Worm (Caenorhabditis elegans) whole organism, midembryonic: ENCODE results near the gene sru-44.

Experiments used
- T22C8.4 ChIP-seq: fragments of 200-800 bp; sonication (Bioruptor generic); IDR thresholded peaks from 2 replicates; pipeline ENCODE4 v1.3.6; 2022; ENCODE audit warnings: missing genetic modification characterization, missing compliant biosample characterization
- cog-1 ChIP-seq: sonication (generic microtip); optimal IDR thresholded peaks from 2 replicates; lab custom pipeline; 2016; ENCODE audit warnings: missing genetic modification characterization, missing compliant biosample characterization
- flt-1 ChIP-seq: fragments of 200-800 bp; sonication (Bioruptor generic); IDR thresholded peaks from 2 replicates; pipeline ENCODE4 v1.3.6; 2022; ENCODE audit warnings: missing genetic modification characterization, missing compliant biosample characterization
- klf-2 ChIP-seq: fragments of 200-800 bp; sonication (Bioruptor generic); conservative IDR thresholded peaks from 2 replicates; pipeline ENCODE4 v1.3.6; 2022; ENCODE audit warnings: missing genetic modification reagents, missing genetic modification characterization, missing compliant biosample characterization
- med-1 ChIP-seq: sonication (generic microtip); optimal IDR thresholded peaks from 2 replicates; lab custom pipeline; 2017; ENCODE audit warnings: missing genetic modification characterization, mild to moderate bottlenecking, missing compliant biosample characterization, antibody characterized with exemption, missing genetic modification reagents; ENCODE audit not compliant: insufficient read depth
- ref-1 ChIP-seq: fragments of 200-800 bp; sonication (Bioruptor generic); conservative IDR thresholded peaks from 2 replicates; pipeline ENCODE4 v1.3.6; 2022; ENCODE audit warnings: missing genetic modification reagents, missing genetic modification characterization, missing compliant biosample characterization
- tab-1 ChIP-seq: fragments of 200-800 bp; sonication (Bioruptor generic); IDR thresholded peaks from 2 replicates; pipeline ENCODE4 v1.3.6; 2022; ENCODE audit warnings: missing genetic modification characterization, missing compliant biosample characterization
- ztf-23 ChIP-seq: fragments of 200-800 bp; sonication (Bioruptor generic); IDR thresholded peaks from 2 replicates; pipeline ENCODE4 v1.3.6; 2022; ENCODE audit warnings: missing genetic modification reagents, missing genetic modification characterization, missing compliant biosample characterization
- ztf-29 ChIP-seq: fragments of 200-800 bp; sonication (Bioruptor generic); IDR thresholded peaks from 2 replicates; pipeline ENCODE4 v1.3.6; 2022; ENCODE audit warnings: missing genetic modification reagents, missing genetic modification characterization, missing compliant biosample characterization

The sru-44 gene

DNA sequence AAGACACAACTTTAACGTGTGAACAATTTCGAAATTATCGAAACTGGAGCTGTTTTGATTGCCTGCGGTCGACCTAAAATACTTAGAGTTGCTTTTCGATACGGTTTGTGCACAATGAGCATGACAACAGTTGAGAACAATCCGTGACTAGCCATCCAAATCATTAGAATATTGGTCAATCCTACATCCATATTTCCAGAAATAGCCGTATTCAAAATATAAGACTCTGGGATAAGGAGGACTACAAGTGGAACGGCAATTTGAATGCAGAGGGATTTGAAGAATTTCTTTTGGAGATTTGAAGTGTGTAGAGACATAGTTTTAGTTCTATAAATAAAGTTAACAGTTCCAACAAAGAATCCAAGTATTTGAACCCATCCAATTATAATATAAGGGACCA, 8.4 kb downstream of the sru-44 start:
- no peak for TF ChIP-seq T22C8.4 (GFP tag; lab: Robert Waterston, UW)
- no peak for TF ChIP-seq flt-1 (GFP tag; lab: Robert Waterston, UW)

DNA sequence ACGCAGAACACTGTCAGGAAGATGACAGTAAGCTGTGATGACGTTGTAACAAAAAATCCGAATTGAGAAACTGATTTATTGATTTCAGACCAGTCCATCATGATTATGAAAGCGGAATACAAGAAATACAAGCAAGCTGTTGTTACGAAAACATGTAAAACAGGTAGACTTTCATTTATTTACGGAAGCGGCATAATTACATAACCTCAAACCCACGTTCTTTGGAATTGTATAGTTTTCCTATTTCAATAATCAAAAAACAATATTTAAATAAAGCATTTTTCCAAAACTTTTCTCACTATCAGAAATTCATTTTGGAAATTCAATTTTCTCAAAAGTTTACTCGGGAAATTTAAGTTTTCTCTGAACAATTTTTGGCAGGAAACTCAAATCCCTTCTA, 9.0 kb downstream of the sru-44 start, which contains the start of gene str-15:
Gene str-15 (minus strand): TSS at position 101 of the 400 bp plus-strand sequence.
- TF ChIP-seq klf-2 (GFP tag; lab: Robert Waterston, UW) (no peak), ztf-29 (GFP tag; lab: Robert Waterston, UW) (no peak), cog-1 (tag; lab: Kevin White, UChicago) (no peak), tab-1 (no peak), med-1 (GFP tag; lab: Kevin White, UChicago) (no peak), ref-1 (GFP tag; lab: Robert Waterston, UW) (no peak)

DNA sequence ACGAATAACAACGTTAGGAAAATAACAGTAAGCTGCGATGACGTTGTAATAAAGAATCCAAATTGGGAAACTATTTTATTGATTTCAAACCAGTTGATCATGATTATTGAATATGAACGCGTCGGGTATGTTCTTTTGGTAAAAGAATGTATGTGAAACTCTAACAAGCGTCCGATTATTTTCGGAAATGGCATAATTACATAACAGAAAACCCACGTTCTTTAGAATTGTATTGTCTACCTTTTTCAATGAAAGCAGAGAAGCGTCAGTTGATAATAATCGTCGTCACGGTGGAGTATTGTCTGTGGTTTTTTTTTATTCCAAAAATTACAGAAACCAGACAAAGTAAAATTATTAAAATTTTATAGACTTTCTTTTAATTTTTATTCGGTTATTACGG, 12.7 kb downstream of the sru-44 start, which contains the start of gene str-14:
Gene str-14 (minus strand): TSS at position 101 of the 400 bp plus-strand sequence.
- TF ChIP-seq ref-1 (GFP tag; lab: Robert Waterston, UW): no peak
- TF ChIP-seq T22C8.4 (GFP tag; lab: Robert Waterston, UW): no peak
- no peak for TF ChIP-seq klf-2 (GFP tag; lab: Robert Waterston, UW)
- TF ChIP-seq ztf-29 (GFP tag; lab: Robert Waterston, UW): no peak
- TF ChIP-seq ztf-23: no peak
- no peak for TF ChIP-seq flt-1 (GFP tag; lab: Robert Waterston, UW)
- no peak for TF ChIP-seq cog-1 (tag; lab: Kevin White, UChicago)
- no peak for TF ChIP-seq tab-1
- TF ChIP-seq med-1 (GFP tag; lab: Kevin White, UChicago): no peak

DNA sequence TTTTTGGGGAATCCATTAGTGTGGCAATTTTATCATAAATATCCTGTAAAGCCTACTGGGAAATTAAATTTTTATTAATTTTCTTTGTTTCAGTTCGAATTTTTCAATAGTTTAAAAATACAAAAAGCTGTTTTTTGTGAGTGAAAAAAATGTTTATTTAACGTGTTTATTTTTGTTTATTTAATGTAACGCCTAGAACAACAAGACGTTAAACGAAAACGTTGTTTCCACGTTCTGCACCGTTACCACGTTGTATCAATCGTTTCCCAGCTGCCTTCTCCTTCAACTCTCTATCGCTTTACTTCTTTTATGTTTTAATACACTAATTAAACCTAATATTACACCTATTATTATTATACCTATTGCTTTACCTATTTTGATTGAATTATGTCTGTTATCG, 20.0 kb downstream of the sru-44 start, which contains the start of gene T08G3.13:
Gene T08G3.13 (plus strand): TSS at position 301 of the 400 bp plus-strand sequence.
- TF ChIP-seq klf-2 (GFP tag; lab: Robert Waterston, UW) (no peak), ztf-29 (GFP tag; lab: Robert Waterston, UW) (no peak), flt-1 (GFP tag; lab: Robert Waterston, UW) (no peak), ztf-23 (no peak), ref-1 (GFP tag; lab: Robert Waterston, UW) (no peak), cog-1 (tag; lab: Kevin White, UChicago) (no peak), med-1 (GFP tag; lab: Kevin White, UChicago) (no peak), tab-1 (no peak), T22C8.4 (GFP tag; lab: Robert Waterston, UW) (no peak)

DNA sequence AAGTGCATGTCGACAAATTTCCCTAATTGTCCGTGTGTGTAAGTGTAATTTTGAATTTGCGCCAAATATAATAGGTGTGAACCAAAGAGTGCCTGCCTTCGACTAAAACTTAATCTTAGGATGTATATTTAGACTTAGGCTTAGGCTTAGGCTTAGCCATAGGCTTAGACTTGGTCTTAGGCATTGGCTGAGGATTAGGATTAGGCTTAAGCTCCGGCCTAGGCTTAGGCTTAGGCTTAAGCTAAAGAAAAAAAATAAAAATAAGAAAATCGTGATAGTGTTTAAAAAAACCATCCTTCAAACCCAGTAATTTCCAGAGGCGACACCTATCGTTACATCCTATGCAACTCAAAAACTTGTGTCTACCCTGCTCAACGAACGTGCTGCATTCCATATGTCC, 21.5 kb downstream of the sru-44 start:
- TF ChIP-seq klf-2 (GFP tag; lab: Robert Waterston, UW) (no peak), ztf-23 (no peak), ztf-29 (GFP tag; lab: Robert Waterston, UW) (no peak), T22C8.4 (GFP tag; lab: Robert Waterston, UW) (no peak), ref-1 (GFP tag; lab: Robert Waterston, UW) (no peak), med-1 (GFP tag; lab: Kevin White, UChicago) (no peak), tab-1 (no peak), cog-1 (tag; lab: Kevin White, UChicago) (no peak), flt-1 (GFP tag; lab: Robert Waterston, UW) (no peak)

DNA sequence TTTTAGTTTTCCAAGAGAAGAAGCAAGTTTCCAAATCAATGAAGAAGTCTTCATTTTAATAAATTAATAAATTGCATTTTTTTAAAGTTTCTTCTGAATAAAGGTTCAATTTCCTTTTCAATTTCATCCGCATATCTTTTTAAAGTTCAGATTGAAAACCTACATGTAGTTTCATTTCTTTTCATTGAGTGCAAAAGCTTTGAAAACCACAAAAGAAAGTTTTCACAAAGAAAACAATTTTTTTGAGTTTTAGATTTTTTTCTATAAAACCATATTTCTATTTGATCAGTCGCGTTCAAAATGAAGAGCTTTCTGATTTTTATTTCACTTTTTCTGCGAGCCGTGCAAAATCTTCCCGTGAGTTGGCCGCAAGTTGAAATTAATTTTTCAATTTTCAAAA, 22.1 kb downstream of the sru-44 start, which contains the start of gene T08G3.6:
Gene T08G3.6 (plus strand): TSS at position 301 of the 400 bp plus-strand sequence.
- TF ChIP-seq klf-2 (GFP tag; lab: Robert Waterston, UW): no peak
- TF ChIP-seq T22C8.4 (GFP tag; lab: Robert Waterston, UW): no peak
- TF ChIP-seq flt-1 (GFP tag; lab: Robert Waterston, UW): no peak
- TF ChIP-seq cog-1 (tag; lab: Kevin White, UChicago): no peak

DNA sequence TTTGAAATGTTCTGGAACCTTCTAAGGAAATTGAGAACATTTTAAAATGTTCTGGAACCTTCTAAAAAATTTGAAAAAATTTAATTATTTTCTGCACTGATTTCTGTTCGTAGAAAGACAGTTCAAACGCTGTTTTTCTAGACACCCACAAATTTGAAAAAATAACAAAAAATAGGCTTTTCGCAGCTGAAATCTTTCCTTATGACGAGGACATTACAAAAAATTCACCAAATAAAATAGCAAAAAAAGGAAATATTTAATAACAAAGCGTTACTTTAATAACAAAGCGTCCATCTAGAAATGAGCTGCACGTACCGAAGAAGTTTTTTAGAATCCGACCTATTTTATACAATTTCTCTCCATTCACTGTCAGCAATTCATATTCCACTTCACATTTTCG, 24.1 kb downstream of the sru-44 start, which contains the start of gene srh-141:
Gene srh-141 (plus strand): TSS at position 301 of the 400 bp plus-strand sequence.
- TF ChIP-seq klf-2 (GFP tag; lab: Robert Waterston, UW) (no peak), ztf-23 (no peak), flt-1 (GFP tag; lab: Robert Waterston, UW) (no peak), ztf-29 (GFP tag; lab: Robert Waterston, UW) (no peak), T22C8.4 (GFP tag; lab: Robert Waterston, UW) (no peak), tab-1 (no peak), ref-1 (GFP tag; lab: Robert Waterston, UW) (no peak), med-1 (GFP tag; lab: Kevin White, UChicago) (no peak), cog-1 (tag; lab: Kevin White, UChicago) (no peak)

DNA sequence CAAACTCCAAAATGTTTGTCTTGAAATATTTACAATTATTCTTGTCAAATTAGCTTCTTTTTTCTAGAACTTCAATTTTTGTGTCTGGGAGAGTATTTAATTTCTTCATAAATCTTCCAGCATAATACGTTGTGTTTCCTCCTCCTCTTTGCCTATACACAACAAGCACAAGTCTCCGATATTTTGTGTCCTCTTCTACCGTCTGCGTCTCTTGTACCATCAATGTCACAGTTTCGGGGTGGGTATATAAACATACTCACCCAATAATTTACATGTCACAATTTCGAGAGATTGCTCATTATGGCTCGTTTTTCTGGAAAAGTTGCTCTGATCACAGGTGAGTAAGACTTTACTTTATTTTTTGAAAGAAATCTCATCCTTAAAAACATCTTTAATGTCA, 30.2 kb downstream of the sru-44 start, which contains the start of gene F26D2.15:
Gene F26D2.15 (plus strand): TSS at position 301 of the 400 bp plus-strand sequence.
- TF ChIP-seq ref-1 (GFP tag; lab: Robert Waterston, UW) (no peak), cog-1 (tag; lab: Kevin White, UChicago) (no peak), flt-1 (GFP tag; lab: Robert Waterston, UW) (no peak), ztf-29 (GFP tag; lab: Robert Waterston, UW) (no peak), med-1 (GFP tag; lab: Kevin White, UChicago) (no peak), ztf-23 (no peak), T22C8.4 (GFP tag; lab: Robert Waterston, UW) (no peak), klf-2 (GFP tag; lab: Robert Waterston, UW) (no peak), tab-1 (no peak)

DNA sequence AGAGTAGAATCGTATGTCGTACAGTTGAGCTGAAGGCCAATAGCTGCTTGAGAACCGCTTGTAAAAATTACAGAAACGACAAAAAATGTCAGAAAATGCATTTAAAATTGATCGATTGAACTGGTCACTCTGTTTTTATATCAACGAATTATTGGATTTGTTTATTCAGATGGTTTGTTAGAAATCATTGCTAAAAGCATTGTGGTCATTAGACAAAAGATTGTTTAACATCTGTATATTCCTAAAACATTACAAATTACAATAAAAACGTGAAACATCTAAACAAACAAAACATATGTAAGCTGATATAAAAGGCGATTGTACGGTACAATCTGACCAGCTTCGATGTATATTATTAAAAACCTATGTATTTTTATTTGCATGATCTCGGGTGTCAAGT, 32.2 kb downstream of the sru-44 start, which contains the start of the genes F26D2.13 and F26D2.14:
Gene F26D2.13 (minus strand): TSS at position 101 of the 400 bp plus-strand sequence.
Gene F26D2.14 (plus strand): TSS at position 346 of the 400 bp plus-strand sequence.
- TF ChIP-seq ztf-29 (GFP tag; lab: Robert Waterston, UW) (no peak), T22C8.4 (GFP tag; lab: Robert Waterston, UW) (no peak), ref-1 (GFP tag; lab: Robert Waterston, UW) (no peak), ztf-23 (no peak), med-1 (GFP tag; lab: Kevin White, UChicago) (no peak), flt-1 (GFP tag; lab: Robert Waterston, UW) (no peak), klf-2 (GFP tag; lab: Robert Waterston, UW) (no peak), cog-1 (tag; lab: Kevin White, UChicago) (no peak), tab-1 (no peak)
